Worm (Caenorhabditis elegans) whole organism, young adult: ENCODE results near the gene efn-2.

Experiments
- B0019.2 ChIP-seq: fragments of 200-800 bp; sonication (Bioruptor generic); conservative IDR thresholded peaks from 2 replicates; pipeline ENCODE4 v1.3.6; 2022; ENCODE audit warnings: missing genetic modification reagents, missing genetic modification characterization, missing compliant biosample characterization
- B0035.1 ChIP-seq: sonication (generic microtip); optimal IDR thresholded peaks from 2 replicates; lab custom pipeline; 2016; ENCODE audit warnings: missing genetic modification characterization, mild to moderate bottlenecking, missing compliant biosample characterization, missing genotype, missing genetic modification reagents
- C06A6.2 ChIP-seq: fragments of 200-800 bp; sonication (Bioruptor generic); conservative IDR thresholded peaks from 2 replicates; pipeline ENCODE4 v1.3.6; 2022; ENCODE audit warnings: missing genetic modification characterization, missing compliant biosample characterization
- F33H1.4 ChIP-seq: fragments of 200-800 bp; sonication (Bioruptor generic); IDR thresholded peaks from 2 replicates; pipeline ENCODE4 v1.3.6; 2022; ENCODE audit warnings: missing genetic modification reagents, missing genetic modification characterization, missing compliant biosample characterization
- F39B2.1 ChIP-seq: fragments of 200-800 bp; sonication (Bioruptor generic); IDR thresholded peaks from 2 replicates; pipeline ENCODE4 v1.3.6; 2022; ENCODE audit warnings: missing genetic modification reagents, missing genetic modification characterization, missing compliant biosample characterization
- F52B5.7 ChIP-seq: sonication (generic microtip); optimal IDR thresholded peaks from 2 replicates; lab custom pipeline; 2016; ENCODE audit warnings: mild to moderate bottlenecking, missing genetic modification characterization, missing compliant biosample characterization
- Y79H2A.3 ChIP-seq: fragments of 200-800 bp; sonication (Bioruptor generic); conservative IDR thresholded peaks from 2 replicates; pipeline ENCODE4 v1.3.6; 2022; ENCODE audit warnings: missing genetic modification reagents, missing genetic modification characterization, missing compliant biosample characterization
- ama-1 ChIP-seq, 3 experiments: fragments of 150-350 bp in 1 of 3; sonication (generic microtip) in 2 of 3; optimal IDR thresholded peaks; 2 replicates each; lab custom pipeline; 2014 to 2018; ENCODE audit warnings: missing biosample characterization in 2 of 3, missing genetic modification characterization in 2 of 3, missing genetic modification reagents in 2 of 3
- atf-7 ChIP-seq: sonication (generic microtip); optimal IDR thresholded peaks from 2 replicates; lab custom pipeline; 2017; ENCODE audit warnings: mild to moderate bottlenecking, missing genetic modification characterization, missing compliant biosample characterization
- bed-1 ChIP-seq: fragments of 200-800 bp; sonication (Bioruptor generic); IDR thresholded peaks from 2 replicates; pipeline ENCODE4 v1.3.6; 2022; ENCODE audit warnings: missing genetic modification reagents, missing genetic modification characterization, missing compliant biosample characterization
- cebp-2 ChIP-seq: fragments of 200-800 bp; sonication (Bioruptor generic); IDR thresholded peaks from 2 replicates; pipeline ENCODE4 v1.3.6; 2022; ENCODE audit warnings: missing genetic modification characterization, missing compliant biosample characterization
- ceh-27 ChIP-seq: fragments of 200-800 bp; sonication (Bioruptor generic); optimal IDR thresholded peaks from 2 replicates; lab custom pipeline; 2018; ENCODE audit warnings: mild to moderate bottlenecking, missing genetic modification characterization, moderate library complexity, missing compliant biosample characterization
- ceh-40 ChIP-seq: fragments of 200-800 bp; sonication (Bioruptor generic); IDR thresholded peaks from 2 replicates; pipeline ENCODE4 v1.3.6; 2022; ENCODE audit warnings: missing genetic modification characterization, missing compliant biosample characterization
- ceh-91 ChIP-seq: fragments of 200-800 bp; sonication (Bioruptor generic); IDR thresholded peaks from 2 replicates; pipeline ENCODE4 v1.3.6; 2022; ENCODE audit warnings: missing genetic modification reagents, missing genetic modification characterization, missing compliant biosample characterization
- chd-7 ChIP-seq: sonication (generic microtip); optimal IDR thresholded peaks from 2 replicates; lab custom pipeline; 2016; ENCODE audit warnings: mild to moderate bottlenecking, missing genetic modification characterization, moderate library complexity, missing compliant biosample characterization
- dpff-1 ChIP-seq: sonication (generic microtip); optimal IDR thresholded peaks from 2 replicates; lab custom pipeline; 2017; ENCODE audit warnings: mild to moderate bottlenecking, missing genetic modification characterization, missing compliant biosample characterization
- egl-18 ChIP-seq: fragments of 200-800 bp; sonication (Bioruptor generic); IDR thresholded peaks from 2 replicates; pipeline ENCODE4 v1.3.6; 2022; ENCODE audit warnings: missing genetic modification reagents, missing genetic modification characterization, missing compliant biosample characterization
- ets-4 ChIP-seq: fragments of 200-800 bp; sonication (Bioruptor generic); optimal IDR thresholded peaks from 2 replicates; lab custom pipeline; 2018; ENCODE audit warnings: mild to moderate bottlenecking, missing genetic modification characterization, missing compliant biosample characterization
- gei-17 ChIP-seq: fragments of 200-800 bp; sonication (Bioruptor generic); optimal IDR thresholded peaks from 2 replicates; lab custom pipeline; 2018; ENCODE audit warnings: mild to moderate bottlenecking, missing genetic modification characterization, missing compliant biosample characterization
- hlh-12 ChIP-seq: sonication (generic microtip); optimal IDR thresholded peaks from 2 replicates; lab custom pipeline; 2016; ENCODE audit warnings: missing genetic modification characterization, missing compliant biosample characterization
- hlh-26 ChIP-seq: fragments of 200-800 bp; sonication (Bioruptor generic); conservative IDR thresholded peaks from 2 replicates; pipeline ENCODE4 v1.3.6; 2022; ENCODE audit warnings: missing genetic modification reagents, missing genetic modification characterization, missing compliant biosample characterization
- let-607 ChIP-seq, 2 experiments: fragments of 200-800 bp in 1 of 2; sonication (Bioruptor generic) in 1 of 2; sonication (generic microtip) in 1 of 2; optimal IDR thresholded peaks; 2 replicates each; lab custom pipeline; 2016 to 2018; ENCODE audit warnings: mild to moderate bottlenecking in 2 of 2, missing compliant biosample characterization in 2 of 2, missing genetic modification characterization in 2 of 2, moderate library complexity in 2 of 2, missing genotype in 1 of 2
- lin-40 ChIP-seq: sonication (generic microtip); optimal IDR thresholded peaks from 2 replicates; lab custom pipeline; 2016; ENCODE audit warnings: missing genetic modification characterization, mild to moderate bottlenecking, missing compliant biosample characterization, missing genotype, missing genetic modification reagents
- lsy-27 ChIP-seq: sonication (generic microtip); optimal IDR thresholded peaks from 2 replicates; lab custom pipeline; 2017; ENCODE audit warnings: missing genetic modification characterization, mild to moderate bottlenecking, missing compliant biosample characterization, antibody characterized with exemption, missing genotype, borderline replicate concordance; ENCODE audit not compliant: insufficient read depth
- nhr-179 ChIP-seq: sonication (generic microtip); optimal IDR thresholded peaks from 2 replicates; lab custom pipeline; 2016; ENCODE audit warnings: mild to moderate bottlenecking, missing genetic modification characterization, missing compliant biosample characterization
- pbrm-1 ChIP-seq: fragments of 200-800 bp; sonication (Bioruptor generic); IDR thresholded peaks from 2 replicates; pipeline ENCODE4 v1.3.6; 2022; ENCODE audit warnings: missing genetic modification reagents, missing genetic modification characterization, missing compliant biosample characterization
- pha-4 ChIP-seq: fragments of 150-350 bp; sonication (generic microtip); optimal IDR thresholded peaks from 2 replicates; lab custom pipeline; 2014; ENCODE audit warnings: missing biosample characterization, missing genetic modification reagents, missing genetic modification characterization
- rcor-1 ChIP-seq: fragments of 200-800 bp; sonication (Bioruptor generic); IDR thresholded peaks from 2 replicates; pipeline ENCODE4 v1.3.6; 2022; ENCODE audit warnings: missing genetic modification reagents, missing genetic modification characterization, missing compliant biosample characterization
- rec-8 ChIP-seq, 2 experiments: sonication (generic microtip); optimal IDR thresholded peaks; 2 replicates each; lab custom pipeline; 2016; ENCODE audit warnings: mild to moderate bottlenecking in 2 of 2, missing genetic modification characterization in 2 of 2, missing genetic modification reagents in 2 of 2, missing genotype in 2 of 2, missing biosample characterization in 1 of 2, missing compliant biosample characterization in 1 of 2, moderate library complexity in 1 of 2
- snpc-1.1 ChIP-seq: sonication (generic microtip); optimal IDR thresholded peaks from 2 replicates; lab custom pipeline; 2017; ENCODE audit warnings: missing genetic modification characterization, mild to moderate bottlenecking, missing compliant biosample characterization, antibody characterized with exemption, moderate library complexity, missing genotype, missing genetic modification reagents; ENCODE audit not compliant: insufficient read depth
- snpc-4 ChIP-seq, 5 experiments: fragments of 150-350 bp in 1 of 5; sonication (generic microtip) in 4 of 5; optimal IDR thresholded peaks; 2 replicates each; lab custom pipeline; 2014 to 2018; ENCODE audit warnings: missing genetic modification characterization in 5 of 5, missing biosample characterization in 3 of 5, antibody characterized with exemption in 2 of 5, mild to moderate bottlenecking in 2 of 5, missing compliant biosample characterization in 2 of 5, missing genotype in 2 of 5, moderate library complexity in 2 of 5, missing genetic modification reagents in 1 of 5
- somi-1 ChIP-seq: fragments of 200-800 bp; sonication (Bioruptor generic); optimal IDR thresholded peaks from 2 replicates; lab custom pipeline; 2018; ENCODE audit warnings: mild to moderate bottlenecking, missing genetic modification characterization, missing compliant biosample characterization
- tbp1 ChIP-seq: fragments of 200-800 bp; sonication (Bioruptor generic); optimal IDR thresholded peaks from 2 replicates; lab custom pipeline; 2018; ENCODE audit warnings: mild to moderate bottlenecking, missing genetic modification characterization, missing compliant biosample characterization
- zfh-2 ChIP-seq: fragments of 200-800 bp; sonication (Bioruptor generic); conservative IDR thresholded peaks from 2 replicates; pipeline ENCODE4 v1.3.6; 2022; ENCODE audit warnings: missing genetic modification reagents, missing genetic modification characterization, missing compliant biosample characterization
- zim-3 ChIP-seq: sonication (generic microtip); optimal IDR thresholded peaks from 2 replicates; lab custom pipeline; 2017; ENCODE audit warnings: mild to moderate bottlenecking, missing genetic modification characterization, moderate library complexity, missing compliant biosample characterization
- ztf-6 ChIP-seq: fragments of 200-800 bp; sonication (Bioruptor generic); IDR thresholded peaks from 2 replicates; pipeline ENCODE4 v1.3.6; 2022; ENCODE audit warnings: missing genetic modification reagents, missing genetic modification characterization, missing compliant biosample characterization

The efn-2 gene

ce11 chrIV:10565282-10565681, 10.9 kb upstream of the efn-2 start (continued):
- TF ChIP-seq nhr-179 (no peak), Y79H2A.3 (GFP tag; lab: Robert Waterston, UW) (no peak), chd-7 (tag; lab: Kevin White, UChicago) (no peak), ets-4 (GFP tag; lab: Kevin White, UChicago) (no peak)

ce11 chrIV:10567822-10568221, 8.3 kb upstream of the efn-2 start:
- TF ChIP-seq cebp-2 (GFP tag; lab: Robert Waterston, UW) (no peak), zfh-2 (no peak), ama-1 (optimal IDR thresholded peaks at IDR 0.05; lab: Kevin White, UChicago) (no peak), ama-1 (GFP tag; optimal IDR thresholded peaks at IDR 0.05; lab: Kevin White, UChicago) (no peak), rcor-1 (GFP tag; lab: Robert Waterston, UW) (no peak), dpff-1 (tag; lab: Kevin White, UChicago) (no peak), hlh-12 (tag; lab: Kevin White, UChicago) (no peak), snpc-1.1 (tag; lab: Kevin White, UChicago) (no peak), lin-40 (tag; lab: Kevin White, UChicago) (no peak), C06A6.2 (GFP tag; lab: Robert Waterston, UW) (no peak), chd-7 (tag; lab: Kevin White, UChicago) (no peak), pha-4 (tag; lab: Kevin White, UChicago) (no peak), B0035.1 (no peak), lsy-27 (tag; lab: Kevin White, UChicago) (no peak)

- TF ChIP-seq F33H1.4 (GFP tag; lab: Robert Waterston, UW) (no peak), ceh-40 (GFP tag; lab: Robert Waterston, UW) (no peak), somi-1 (GFP tag; lab: Kevin White, UChicago) (no peak)
- TF ChIP-seq, all 124 proteins: peak for 0
Measured at ce11 chrIV:10570065-10570464, 6.1 kb upstream of the efn-2 start.

- TF ChIP-seq snpc-4 (GFP tag; optimal IDR thresholded peaks at IDR 0.05; lab: Kevin White, UChicago), result no peak
- TF ChIP-seq snpc-4 (tag; optimal IDR thresholded peaks at IDR 0.05; lab: Kevin White, UChicago), result no peak
- TF ChIP-seq ceh-27 (GFP tag; lab: Kevin White, UChicago), result no peak
- no peak for TF ChIP-seq egl-18 (GFP tag; lab: Robert Waterston, UW)
- TF ChIP-seq zim-3, result no peak
- TF ChIP-seq rec-8 (tag; optimal IDR thresholded peaks at IDR 0.05; lab: Kevin White, UChicago), result no peak
- no peak for TF ChIP-seq F52B5.7
- TF ChIP-seq bed-1, result no peak
- no peak for TF ChIP-seq F39B2.1 (GFP tag; lab: Robert Waterston, UW)
- TF ChIP-seq gei-17, result no peak
- TF ChIP-seq tbp1 (GFP tag; lab: Kevin White, UChicago), result no peak
Measured at ce11 chrIV:10571020-10571419, 5.1 kb upstream of the efn-2 start.

ce11 chrIV:10573471-10573870, 2.7 kb upstream of the efn-2 start:
- TF ChIP-seq pbrm-1 (GFP tag; lab: Robert Waterston, UW) (no peak), chd-7 (tag; lab: Kevin White, UChicago) (no peak), gei-17 (no peak), let-607 (tag; optimal IDR thresholded peaks at IDR 0.05; lab: Kevin White, UChicago) (no peak), rcor-1 (GFP tag; lab: Robert Waterston, UW) (no peak), ztf-6 (no peak), atf-7 (tag; lab: Kevin White, UChicago) (no peak), hlh-26 (no peak), lin-40 (tag; lab: Kevin White, UChicago) (no peak), B0019.2 (GFP tag; lab: Robert Waterston, UW) (no peak), ceh-91 (GFP tag; lab: Robert Waterston, UW) (no peak)
